Worm (Caenorhabditis elegans) whole organism, L1 larva: Measurements from ENCODE around the gene R02F11.2.

Source experiments
- ces-1 ChIP-seq: fragments of 150-350 bp; optimal IDR thresholded peaks from 2 replicates; lab custom pipeline; 2014; ENCODE audit warnings: missing biosample characterization, missing genetic modification reagents, missing genetic modification characterization
- fkh-10 ChIP-seq: sonication (generic microtip); optimal IDR thresholded peaks from 2 replicates; lab custom pipeline; 2017; ENCODE audit warnings: missing biosample characterization, missing genetic modification reagents, missing genetic modification characterization
- tbx-2 ChIP-seq: sonication (generic microtip); optimal IDR thresholded peaks from 2 replicates; lab custom pipeline; 2016; ENCODE audit warnings: missing genetic modification characterization, missing compliant biosample characterization

DNA sequence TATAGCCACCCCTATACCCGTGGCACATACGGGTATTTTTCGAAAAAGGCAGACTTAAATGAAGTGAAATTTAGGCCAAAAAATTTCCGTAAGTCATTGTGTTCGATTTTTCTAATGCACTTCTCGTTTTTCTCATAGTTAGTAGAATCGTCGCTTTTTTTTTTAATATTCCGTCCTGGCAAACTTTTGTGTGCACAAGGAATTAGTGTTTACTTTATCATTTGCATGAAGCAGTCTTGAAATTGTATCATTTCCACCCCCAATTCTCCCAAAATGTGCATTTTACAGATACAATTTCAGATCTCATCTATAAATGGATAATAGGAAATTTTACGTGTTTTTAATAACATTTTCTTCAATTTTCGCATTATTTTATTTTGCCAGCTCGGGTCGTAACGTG is 44.1 kb upstream of the R02F11.2 start, which contains the start of gene C18G1.6:
- TF ChIP-seq tbx-2 (no peak), fkh-10 (no peak), ces-1 (GFP tag; lab: Kevin White, UChicago) (no peak)
